Worm (Caenorhabditis elegans) whole organism, early embryonic: ENCODE measurements around the gene F07A11.4.

Source experiments
- B0310.2 ChIP-seq: sonication (generic microtip); optimal IDR thresholded peaks from 2 replicates; lab custom pipeline; 2016; ENCODE audit warnings: mild to moderate bottlenecking, missing genetic modification characterization, missing compliant biosample characterization
- F13C5.2 ChIP-seq: sonication (generic microtip); optimal IDR thresholded peaks from 2 replicates; lab custom pipeline; 2017; ENCODE audit warnings: mild to moderate bottlenecking, missing genetic modification characterization, inconsistent platforms, missing compliant biosample characterization
- aly-1 ChIP-seq: sonication (generic microtip); optimal IDR thresholded peaks from 2 replicates; lab custom pipeline; 2016; ENCODE audit warnings: missing genetic modification characterization, missing compliant biosample characterization
- ama-1 ChIP-seq: fragments of 150-350 bp; optimal IDR thresholded peaks from 2 replicates; lab custom pipeline; 2014
- ceh-13 ChIP-seq: fragments of 200-800 bp; sonication (Bioruptor generic); optimal IDR thresholded peaks from 2 replicates; lab custom pipeline; 2018; ENCODE audit warnings: mild to moderate bottlenecking, missing genetic modification characterization, missing compliant biosample characterization
- ceh-36 ChIP-seq: sonication (generic microtip); optimal IDR thresholded peaks from 2 replicates; lab custom pipeline; 2016; ENCODE audit warnings: missing genetic modification characterization, inconsistent platforms, missing compliant biosample characterization
- ets-7 ChIP-seq: sonication (generic microtip); optimal IDR thresholded peaks from 2 replicates; lab custom pipeline; 2016; ENCODE audit warnings: missing genotype, missing genetic modification characterization, missing compliant biosample characterization
- flt-1 ChIP-seq: fragments of 200-800 bp; sonication (Bioruptor generic); IDR thresholded peaks from 2 replicates; pipeline ENCODE4 v1.3.6; 2022; ENCODE audit warnings: missing genetic modification characterization, missing compliant biosample characterization
- hmbx-1 ChIP-seq: sonication (generic microtip); optimal IDR thresholded peaks from 2 replicates; lab custom pipeline; 2016; ENCODE audit warnings: mild to moderate bottlenecking, missing genetic modification characterization, missing compliant biosample characterization
- hmg-4 ChIP-seq: fragments of 200-800 bp; sonication (Bioruptor generic); optimal IDR thresholded peaks from 2 replicates; lab custom pipeline; 2018; ENCODE audit warnings: mild to moderate bottlenecking, missing genetic modification characterization, missing compliant biosample characterization
- hnd-1 ChIP-seq: sonication (generic microtip); optimal IDR thresholded peaks from 2 replicates; lab custom pipeline; 2016; ENCODE audit warnings: missing genetic modification characterization, missing compliant biosample characterization
- pes-1 ChIP-seq: fragments of 200-800 bp; sonication (Bioruptor generic); IDR thresholded peaks from 2 replicates; pipeline ENCODE4 v1.3.6; 2022; ENCODE audit warnings: missing genetic modification reagents, missing genetic modification characterization, missing compliant biosample characterization
- scrt-1 ChIP-seq: fragments of 200-800 bp; sonication (Bioruptor generic); IDR thresholded peaks from 2 replicates; pipeline ENCODE4 v1.3.6; 2022; ENCODE audit warnings: missing genetic modification characterization, missing compliant biosample characterization
- sea-1 ChIP-seq: fragments of 200-800 bp; sonication (Bioruptor generic); conservative IDR thresholded peaks from 2 replicates; pipeline ENCODE4 v1.3.6; 2022; ENCODE audit warnings: missing genetic modification characterization, missing compliant biosample characterization
- tbx-11 ChIP-seq: fragments of 200-800 bp; sonication (Bioruptor generic); IDR thresholded peaks from 2 replicates; pipeline ENCODE4 v1.3.6; 2022; ENCODE audit warnings: missing genetic modification characterization, missing compliant biosample characterization
- tbx-37 ChIP-seq: fragments of 200-800 bp; sonication (Bioruptor generic); conservative IDR thresholded peaks from 2 replicates; pipeline ENCODE4 v1.3.6; 2022; ENCODE audit warnings: missing genetic modification reagents, missing genetic modification characterization, missing compliant biosample characterization
- tra-4 ChIP-seq: sonication (generic microtip); optimal IDR thresholded peaks from 2 replicates; lab custom pipeline; 2017; ENCODE audit warnings: missing genetic modification characterization, missing compliant biosample characterization

Gene F07A11.4

DNA sequence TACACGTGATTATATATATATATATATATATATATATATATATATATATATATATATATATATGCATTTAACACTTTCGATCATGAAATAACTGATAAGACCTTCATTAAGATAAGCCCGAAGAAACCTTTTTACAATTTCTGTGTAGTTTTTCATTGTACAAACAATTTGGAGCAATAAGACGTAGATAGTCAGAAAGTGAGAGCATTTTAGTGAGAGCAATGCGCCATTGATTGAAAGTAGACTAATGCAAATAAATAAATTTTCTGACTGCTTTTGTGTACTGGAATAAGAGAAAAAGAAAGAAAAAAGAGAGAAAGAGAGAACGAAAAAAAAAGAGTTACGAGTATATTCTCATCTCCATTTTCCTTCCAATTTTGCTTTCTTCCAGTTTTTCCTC is 3.8 kb downstream of the F07A11.4 start:
- TF ChIP-seq ceh-13, result no peak

DNA sequence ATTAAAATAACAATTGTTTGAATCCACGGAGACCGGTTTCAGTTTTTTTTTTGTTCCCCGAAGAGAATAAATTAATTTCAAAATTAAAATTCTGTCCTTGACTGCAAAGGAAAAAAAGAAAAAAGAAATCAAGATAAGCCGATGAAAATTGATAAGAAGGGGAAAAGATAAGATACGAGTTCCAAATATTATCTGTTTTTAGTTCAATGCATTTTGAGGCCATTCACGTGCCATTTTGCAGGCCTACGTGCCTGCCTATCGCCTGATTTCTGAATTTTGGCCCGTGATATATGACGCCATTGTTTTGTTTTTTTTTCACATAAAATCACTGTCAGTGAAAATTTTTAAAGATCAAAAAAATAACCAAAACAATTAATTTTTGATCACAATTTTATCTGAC is 10.7 kb downstream of the F07A11.4 start:
- no peak for TF ChIP-seq flt-1 (GFP tag; lab: Robert Waterston, UW)
- no peak for TF ChIP-seq scrt-1 (GFP tag; lab: Robert Waterston, UW)
- TF ChIP-seq ama-1 (lab: Kevin White, UChicago), result no peak
- TF ChIP-seq ceh-13, result no peak
- TF ChIP-seq B0310.2 (tag; lab: Kevin White, UChicago), result no peak
- TF ChIP-seq tra-4 (tag; lab: Kevin White, UChicago), result no peak
- no peak for TF ChIP-seq tbx-11 (GFP tag; lab: Robert Waterston, UW)
- TF ChIP-seq ets-7 (tag; lab: Kevin White, UChicago), result no peak
- no peak for TF ChIP-seq hnd-1 (tag; lab: Kevin White, UChicago)
- no peak for TF ChIP-seq pes-1 (GFP tag; lab: Robert Waterston, UW)
- TF ChIP-seq sea-1 (GFP tag; lab: Robert Waterston, UW), result no peak
- no peak for TF ChIP-seq aly-1 (tag; lab: Kevin White, UChicago)

DNA sequence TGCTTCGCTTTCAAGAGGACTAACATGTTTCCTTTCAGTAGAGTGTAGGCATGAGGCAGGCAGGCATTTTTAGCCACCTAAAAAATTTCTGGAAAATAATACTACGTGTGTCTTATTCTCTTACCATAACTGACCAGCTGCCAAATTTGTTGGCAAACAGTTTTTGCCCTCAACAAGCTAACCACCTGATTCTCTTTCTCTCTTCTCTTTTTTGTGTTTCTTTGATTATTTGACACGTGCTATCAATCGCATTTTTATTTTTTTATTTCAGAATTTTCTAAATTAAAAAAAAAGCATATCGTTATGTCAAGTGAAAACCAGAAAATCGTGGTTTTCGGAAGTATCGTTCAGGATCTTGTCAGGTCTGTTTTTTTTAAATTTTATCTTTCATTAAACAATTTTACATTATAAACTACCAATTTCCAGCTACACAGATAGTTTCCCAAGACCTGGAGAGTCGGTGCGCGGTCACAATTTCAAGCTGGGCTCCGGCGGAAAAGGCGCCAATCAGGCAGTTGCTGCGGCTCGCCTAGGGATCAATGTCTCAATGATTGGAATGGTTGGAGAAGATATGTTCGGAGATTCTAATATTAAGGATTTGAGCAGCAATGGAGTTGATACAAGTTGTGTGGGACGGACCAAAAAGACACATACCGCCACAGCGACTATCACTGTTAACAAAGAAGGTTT is 11.4 kb downstream of the F07A11.4 start, which contains the start of gene F07A11.5:
Gene F07A11.5, plus strand, starts transcription at position 267 of the 690 bp plus-strand sequence.
- no peak for TF ChIP-seq F13C5.2 (tag; lab: Kevin White, UChicago)
- TF ChIP-seq sea-1 (GFP tag; lab: Robert Waterston, UW), result no peak
- TF ChIP-seq scrt-1 (GFP tag; lab: Robert Waterston, UW), result no peak
- no peak for TF ChIP-seq hmbx-1 (tag; lab: Kevin White, UChicago)
- no peak for TF ChIP-seq tra-4 (tag; lab: Kevin White, UChicago)
- TF ChIP-seq hmg-4 (GFP tag; lab: Kevin White, UChicago), result no peak
- TF ChIP-seq ets-7 (tag; lab: Kevin White, UChicago), result no peak
- TF ChIP-seq flt-1 (GFP tag; lab: Robert Waterston, UW), result no peak
- TF ChIP-seq B0310.2 (tag; lab: Kevin White, UChicago), result no peak
- TF ChIP-seq tbx-37 (GFP tag; lab: Robert Waterston, UW), result no peak
- TF ChIP-seq aly-1 (tag; lab: Kevin White, UChicago), result no peak
- no peak for TF ChIP-seq pes-1 (GFP tag; lab: Robert Waterston, UW)
- TF ChIP-seq ceh-36 (tag; lab: Kevin White, UChicago), result no peak
- no peak for TF ChIP-seq hnd-1 (tag; lab: Kevin White, UChicago)
- no peak for TF ChIP-seq ceh-13
- TF ChIP-seq tbx-11 (GFP tag; lab: Robert Waterston, UW), result no peak
- no peak for TF ChIP-seq ama-1 (lab: Kevin White, UChicago)

DNA sequence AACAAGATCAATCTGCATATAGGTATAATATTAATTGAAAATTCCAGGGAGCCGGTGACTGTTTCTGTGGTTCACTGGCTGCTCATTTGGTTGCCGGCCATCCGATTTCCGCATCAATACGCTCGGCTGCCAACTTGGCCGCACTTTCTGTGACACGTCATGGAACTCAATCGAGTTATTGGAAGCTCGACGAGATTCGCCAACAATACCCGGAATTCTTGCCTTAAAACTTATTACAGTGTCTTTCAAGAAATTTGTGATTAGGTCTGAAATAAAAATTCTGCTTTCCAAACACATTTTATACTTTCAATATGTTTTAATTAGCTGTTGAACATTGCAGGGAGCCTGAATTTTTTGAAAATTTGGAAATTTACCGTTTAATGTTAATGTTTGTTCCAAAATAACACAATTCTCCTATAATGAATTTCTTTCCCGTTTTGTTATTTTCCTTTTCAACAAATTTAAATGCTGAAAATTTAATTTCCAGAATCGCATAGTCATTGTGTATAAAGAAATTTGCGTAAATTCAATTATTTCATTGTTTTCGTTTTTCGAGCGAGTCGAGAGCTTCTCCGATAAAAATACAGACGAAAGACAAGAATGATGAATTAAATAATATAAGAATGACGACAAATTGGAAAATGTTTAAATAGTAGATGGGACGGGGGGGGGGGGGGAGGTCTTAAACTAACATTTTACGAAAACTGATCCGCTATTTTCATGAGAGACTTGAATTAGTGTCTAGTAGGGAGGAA is 13.5 kb downstream of the F07A11.4 start:
- TF ChIP-seq hmg-4 (GFP tag; lab: Kevin White, UChicago), result no peak
- peak; percentile 9 for TF ChIP-seq ceh-36 (tag; lab: Kevin White, UChicago)

DNA sequence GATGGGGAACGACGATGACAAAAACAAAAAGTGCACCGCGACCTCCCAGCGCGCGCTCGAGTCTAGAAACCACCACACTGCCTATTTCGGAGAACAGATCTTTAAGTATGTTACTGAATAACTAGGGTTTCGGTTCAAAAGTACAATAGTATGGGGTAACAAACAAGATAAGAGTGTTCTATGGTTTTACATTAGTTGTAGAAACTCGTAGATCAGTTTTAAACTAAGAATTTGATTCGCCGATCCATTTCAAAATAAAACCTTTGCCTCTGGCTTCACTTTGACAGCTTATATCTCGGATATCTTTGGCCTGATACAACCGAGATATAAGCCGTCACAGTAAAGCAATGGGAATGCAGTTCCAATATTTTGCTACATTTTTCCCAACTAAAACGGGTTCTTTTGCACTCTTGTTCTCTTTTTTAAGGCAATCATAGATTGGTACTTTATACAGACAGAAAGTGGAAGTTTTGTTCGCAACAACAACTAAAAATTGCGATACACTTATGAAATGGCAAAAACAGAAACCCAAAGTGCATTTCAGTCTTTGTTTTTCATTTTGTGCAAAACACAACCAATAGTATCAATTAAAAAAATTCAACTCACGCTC is 15.6 kb downstream of the F07A11.4 start:
- TF ChIP-seq tbx-37 (GFP tag; lab: Robert Waterston, UW) (no peak), hnd-1 (tag; lab: Kevin White, UChicago) (no peak), F13C5.2 (tag; lab: Kevin White, UChicago) (no peak), sea-1 (GFP tag; lab: Robert Waterston, UW) (no peak), flt-1 (GFP tag; lab: Robert Waterston, UW) (no peak), ama-1 (lab: Kevin White, UChicago) (no peak), tbx-11 (GFP tag; lab: Robert Waterston, UW) (no peak), ceh-13 (no peak), hmbx-1 (tag; lab: Kevin White, UChicago) (no peak), pes-1 (GFP tag; lab: Robert Waterston, UW) (no peak), ceh-36 (tag; lab: Kevin White, UChicago) (no peak), tra-4 (tag; lab: Kevin White, UChicago) (no peak)

DNA sequence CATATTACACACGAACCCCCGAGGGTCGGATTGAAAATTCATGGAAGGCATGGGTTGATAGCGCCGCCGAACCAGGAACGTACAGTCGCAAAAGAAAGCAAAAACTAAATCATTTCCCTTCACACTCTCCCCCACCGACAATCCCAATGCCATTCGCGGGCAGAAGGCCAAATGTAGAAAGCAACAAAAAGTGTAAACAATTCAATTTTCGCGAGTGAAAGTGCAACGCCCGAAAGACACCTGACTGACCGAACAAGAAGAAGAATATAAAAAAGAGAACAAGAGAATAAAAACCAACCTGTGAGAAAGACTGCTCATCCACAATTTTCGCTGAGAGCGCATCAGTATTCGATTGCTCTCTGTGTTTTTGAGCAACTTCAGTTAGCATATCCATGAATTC is 16.9 kb downstream of the F07A11.4 start:
- TF ChIP-seq tbx-11 (GFP tag; lab: Robert Waterston, UW) (no peak), tbx-37 (GFP tag; lab: Robert Waterston, UW) (no peak), pes-1 (GFP tag; lab: Robert Waterston, UW) (no peak), B0310.2 (tag; lab: Kevin White, UChicago) (no peak)

DNA sequence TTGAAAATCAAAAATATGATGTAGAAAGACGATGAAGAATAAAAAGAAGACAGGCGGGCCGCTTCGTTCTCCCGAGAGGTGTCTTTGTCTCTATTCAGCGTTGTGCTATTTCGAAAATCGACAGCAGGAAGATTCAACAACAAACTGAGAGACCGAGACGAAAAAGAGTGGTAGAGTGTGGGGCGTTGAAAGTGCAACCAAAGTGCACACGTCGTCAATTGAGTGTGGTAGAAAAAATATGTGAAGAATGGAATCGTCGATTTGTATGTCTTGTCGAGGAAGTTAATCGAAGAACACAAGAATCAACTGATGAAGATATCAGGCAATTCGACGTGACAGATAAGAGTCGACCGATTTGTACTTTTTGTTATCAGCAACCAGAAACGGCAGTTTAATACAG is 18.4 kb downstream of the F07A11.4 start:
- TF ChIP-seq pes-1 (GFP tag; lab: Robert Waterston, UW) (peak; percentile 3; the same call in 1 of the 2 replicates), ceh-13 (no peak), tra-4 (tag; lab: Kevin White, UChicago) (no peak)
